Fruit fly (Drosophila melanogaster) whole organism, adult: ENCODE data around the gene CG10357.

Source experiments
- CG12768 ChIP-seq: fragments of 200-800 bp; sonication (Bioruptor generic); optimal IDR thresholded peaks from 2 replicates; lab custom pipeline; 2017; ENCODE audit warnings: missing biosample characterization, missing genetic modification characterization, mild to moderate bottlenecking, moderate library complexity, missing genetic modification reagents
- CG33017 ChIP-seq: fragments of 200-800 bp; sonication (Bioruptor generic); optimal IDR thresholded peaks from 2 replicates; lab custom pipeline; 2018; ENCODE audit warnings: missing biosample characterization, mild to moderate bottlenecking, missing genetic modification characterization, moderate library complexity
- Crg-1 ChIP-seq: fragments of 200-800 bp; sonication (Bioruptor generic); optimal IDR thresholded peaks from 2 replicates; lab custom pipeline; 2016; ENCODE audit warnings: missing biosample characterization, missing genetic modification characterization
- Hr96 ChIP-seq: fragments of 200-800 bp; sonication (Bioruptor generic); optimal IDR thresholded peaks from 2 replicates; lab custom pipeline; 2016; ENCODE audit warnings: missing biosample characterization, missing genetic modification characterization
- Mnt ChIP-seq: fragments of 200-800 bp; sonication (Bioruptor generic); optimal IDR thresholded peaks from 2 replicates; lab custom pipeline; 2016; ENCODE audit warnings: missing biosample characterization, mild to moderate bottlenecking, missing genetic modification characterization
- ovo ChIP-seq: fragments of 200-800 bp; sonication (Bioruptor generic); optimal IDR thresholded peaks from 2 replicates; lab custom pipeline; 2016; ENCODE audit warnings: missing biosample characterization, missing genetic modification characterization
- pad ChIP-seq: fragments of 200-800 bp; sonication (Bioruptor generic); optimal IDR thresholded peaks from 3 replicates; lab custom pipeline; 2017; ENCODE audit warnings: missing biosample characterization, missing genetic modification characterization, mild to moderate bottlenecking, moderate library complexity, missing genetic modification reagents

DNA sequence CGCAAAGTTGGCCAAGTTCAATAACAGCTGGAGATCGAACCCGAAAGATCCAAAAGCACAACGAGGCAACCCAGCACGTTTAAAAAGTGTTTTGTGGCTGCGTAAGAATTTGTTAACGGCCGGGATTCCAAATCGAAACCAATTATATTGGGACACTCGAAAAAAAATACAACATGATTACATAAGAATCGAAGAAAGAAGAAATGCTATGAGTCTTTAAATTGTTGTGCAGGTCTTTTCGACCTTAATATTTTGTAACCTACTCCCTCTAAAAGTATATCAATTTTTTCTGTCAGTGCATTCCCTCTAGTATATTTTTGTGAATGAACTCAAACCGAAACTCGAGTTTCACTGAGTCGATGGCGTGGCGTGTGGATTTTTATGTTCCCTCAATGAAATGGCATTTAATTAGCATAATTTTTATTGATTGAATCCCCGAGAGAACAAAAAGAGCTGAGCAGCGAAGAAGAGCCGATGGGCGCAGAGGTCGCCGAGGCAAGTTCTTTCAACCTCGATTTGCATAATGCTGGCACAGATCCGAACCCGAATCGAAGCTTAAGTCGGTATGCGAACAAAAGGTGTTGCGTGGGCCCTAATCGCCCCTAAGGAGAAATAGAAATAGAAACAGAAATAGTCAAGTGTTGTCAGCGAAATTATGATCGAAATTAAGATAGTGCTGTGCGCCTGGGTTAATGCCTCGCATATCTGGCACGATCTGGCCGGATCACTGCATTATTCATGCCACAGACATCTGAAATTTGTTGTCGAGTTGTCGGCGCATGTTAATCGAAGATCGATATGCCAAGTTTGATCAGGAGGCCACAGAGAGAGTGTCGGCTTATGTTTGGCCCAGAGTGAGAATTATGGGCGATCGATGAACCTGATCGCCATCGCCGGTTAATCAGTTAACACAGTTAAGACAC is 50.4 kb downstream of the CG10357 start:
- TF ChIP-seq Crg-1 (GFP tag; lab: Kevin White, UChicago) = no peak
- no peak for TF ChIP-seq Hr96
- TF ChIP-seq ovo (GFP tag; lab: Kevin White, UChicago) = no peak
- no peak for TF ChIP-seq Mnt
- TF ChIP-seq CG12768 (GFP tag; lab: Kevin White, UChicago) = no peak
- TF ChIP-seq CG33017 (tag; lab: Kevin White, UChicago) = no peak
- TF ChIP-seq pad (GFP tag; lab: Kevin White, UChicago) = no peak
